Worm (Caenorhabditis elegans) whole organism, young adult: ENCODE results near the gene nhr-88.

ENCODE experiments used
- B0019.2 ChIP-seq: fragments of 200-800 bp; sonication (Bioruptor generic); conservative IDR thresholded peaks from 2 replicates; pipeline ENCODE4 v1.3.6; 2022; ENCODE audit warnings: missing genetic modification reagents, missing genetic modification characterization, missing compliant biosample characterization
- B0336.3 ChIP-seq: fragments of 200-800 bp; sonication (Bioruptor generic); IDR thresholded peaks from 2 replicates; pipeline ENCODE4 v1.3.6; 2022; ENCODE audit warnings: missing genetic modification characterization, missing compliant biosample characterization
- C17E4.6 ChIP-seq: fragments of 200-800 bp; sonication (Bioruptor generic); IDR thresholded peaks from 2 replicates; pipeline ENCODE4 v1.3.6; 2022; ENCODE audit warnings: missing genetic modification reagents, missing genetic modification characterization, missing compliant biosample characterization
- F22D6.2 ChIP-seq: sonication (generic microtip); optimal IDR thresholded peaks from 2 replicates; lab custom pipeline; 2016; ENCODE audit warnings: mild to moderate bottlenecking, missing genetic modification characterization, missing compliant biosample characterization
- F39B2.1 ChIP-seq: fragments of 200-800 bp; sonication (Bioruptor generic); IDR thresholded peaks from 2 replicates; pipeline ENCODE4 v1.3.6; 2022; ENCODE audit warnings: missing genetic modification reagents, missing genetic modification characterization, missing compliant biosample characterization
- T07F8.4 ChIP-seq: sonication (generic microtip); optimal IDR thresholded peaks from 2 replicates; lab custom pipeline; 2016; ENCODE audit warnings: mild to moderate bottlenecking, missing genetic modification characterization, moderate library complexity, missing compliant biosample characterization
- T26A5.8 ChIP-seq: sonication (generic microtip); optimal IDR thresholded peaks from 2 replicates; lab custom pipeline; 2016; ENCODE audit warnings: missing genetic modification characterization, missing compliant biosample characterization
- Y53F4B.3 ChIP-seq: fragments of 200-800 bp; sonication (Bioruptor generic); IDR thresholded peaks from 2 replicates; pipeline ENCODE4 v1.3.6; 2022; ENCODE audit warnings: missing genetic modification reagents, missing genetic modification characterization, missing compliant biosample characterization
- Y56A3A.18 ChIP-seq: fragments of 200-800 bp; sonication (Bioruptor generic); IDR thresholded peaks from 2 replicates; pipeline ENCODE4 v1.3.6; 2022; ENCODE audit warnings: missing genetic modification reagents, missing genetic modification characterization, missing compliant biosample characterization
- Y67H2A.10 ChIP-seq: fragments of 200-800 bp; sonication (Bioruptor generic); conservative IDR thresholded peaks from 2 replicates; pipeline ENCODE4 v1.3.6; 2022; ENCODE audit warnings: missing genetic modification reagents, missing genetic modification characterization, missing compliant biosample characterization
- Y95B8A.8 ChIP-seq: fragments of 200-800 bp; sonication (Bioruptor generic); IDR thresholded peaks from 2 replicates; pipeline ENCODE4 v1.3.6; 2022; ENCODE audit warnings: missing genetic modification reagents, missing genetic modification characterization, missing compliant biosample characterization
- akir-1 ChIP-seq: fragments of 200-800 bp; sonication (Bioruptor generic); optimal IDR thresholded peaks from 2 replicates; lab custom pipeline; 2018; ENCODE audit warnings: mild to moderate bottlenecking, missing genetic modification characterization, moderate library complexity, missing compliant biosample characterization
- aptf-3 ChIP-seq: fragments of 200-800 bp; sonication (Bioruptor generic); IDR thresholded peaks from 2 replicates; pipeline ENCODE4 v1.3.6; 2022; ENCODE audit warnings: missing genetic modification characterization, missing compliant biosample characterization
- athp-1 ChIP-seq: sonication (generic microtip); optimal IDR thresholded peaks from 2 replicates; lab custom pipeline; 2017; ENCODE audit warnings: mild to moderate bottlenecking, missing genetic modification characterization, missing compliant biosample characterization
- attf-3 ChIP-seq: fragments of 200-800 bp; sonication (Bioruptor generic); conservative IDR thresholded peaks from 2 replicates; pipeline ENCODE4 v1.3.6; 2022; ENCODE audit warnings: missing genetic modification reagents, missing genetic modification characterization, missing compliant biosample characterization
- bed-1 ChIP-seq: fragments of 200-800 bp; sonication (Bioruptor generic); IDR thresholded peaks from 2 replicates; pipeline ENCODE4 v1.3.6; 2022; ENCODE audit warnings: missing genetic modification reagents, missing genetic modification characterization, missing compliant biosample characterization
- bed-2 ChIP-seq: fragments of 200-800 bp; sonication (Bioruptor generic); IDR thresholded peaks from 2 replicates; pipeline ENCODE4 v1.3.6; 2022; ENCODE audit warnings: missing genetic modification reagents, missing genetic modification characterization, missing compliant biosample characterization
- ceh-79 ChIP-seq: sonication (generic microtip); optimal IDR thresholded peaks from 2 replicates; lab custom pipeline; 2017; ENCODE audit warnings: mild to moderate bottlenecking, missing genetic modification characterization, missing compliant biosample characterization
- dpl-1 ChIP-seq: fragments of 150-350 bp; optimal IDR thresholded peaks from 2 replicates; lab custom pipeline; 2014; ENCODE audit warnings: missing biosample characterization, missing genetic modification reagents, missing genetic modification characterization
- egl-44 ChIP-seq: fragments of 200-800 bp; sonication (Bioruptor generic); IDR thresholded peaks from 2 replicates; pipeline ENCODE4 v1.3.6; 2022; ENCODE audit warnings: missing genetic modification reagents, missing genetic modification characterization, missing compliant biosample characterization
- egrh-3 ChIP-seq: fragments of 200-800 bp; sonication (Bioruptor generic); IDR thresholded peaks from 2 replicates; pipeline ENCODE4 v1.3.6; 2022; ENCODE audit warnings: missing genetic modification reagents, missing genetic modification characterization, missing compliant biosample characterization
- ets-4 ChIP-seq: fragments of 200-800 bp; sonication (Bioruptor generic); optimal IDR thresholded peaks from 2 replicates; lab custom pipeline; 2018; ENCODE audit warnings: mild to moderate bottlenecking, missing genetic modification characterization, missing compliant biosample characterization
- fkh-3 ChIP-seq: sonication (generic microtip); optimal IDR thresholded peaks from 2 replicates; lab custom pipeline; 2016; ENCODE audit warnings: mild to moderate bottlenecking, missing genetic modification characterization, missing compliant biosample characterization
- hlh-12 ChIP-seq: sonication (generic microtip); optimal IDR thresholded peaks from 2 replicates; lab custom pipeline; 2016; ENCODE audit warnings: missing genetic modification characterization, missing compliant biosample characterization
- hrde-1 ChIP-seq: sonication (generic microtip); optimal IDR thresholded peaks from 2 replicates; lab custom pipeline; 2016; ENCODE audit warnings: missing genetic modification characterization, mild to moderate bottlenecking, missing compliant biosample characterization, moderate library complexity, missing genotype, missing genetic modification reagents, borderline replicate concordance
- let-526 ChIP-seq: fragments of 200-800 bp; sonication (Bioruptor generic); IDR thresholded peaks from 2 replicates; pipeline ENCODE4 v1.3.6; 2022; ENCODE audit warnings: missing genetic modification reagents, missing genetic modification characterization, missing compliant biosample characterization
- let-607 ChIP-seq, 2 experiments: fragments of 200-800 bp in 1 of 2; sonication (Bioruptor generic) in 1 of 2; sonication (generic microtip) in 1 of 2; optimal IDR thresholded peaks; 2 replicates each; lab custom pipeline; 2016 to 2018; ENCODE audit warnings: mild to moderate bottlenecking in 2 of 2, missing compliant biosample characterization in 2 of 2, missing genetic modification characterization in 2 of 2, moderate library complexity in 2 of 2, missing genotype in 1 of 2
- lin-35 ChIP-seq, 3 experiments: fragments of 150-350 bp in 2 of 3; sonication (generic microtip) in 1 of 3; optimal IDR thresholded peaks; 2 replicates each; lab custom pipeline; 2014 to 2018; ENCODE audit warnings: missing biosample characterization in 3 of 3, missing genetic modification characterization in 3 of 3, missing genetic modification reagents in 3 of 3
- lin-40 ChIP-seq: sonication (generic microtip); optimal IDR thresholded peaks from 2 replicates; lab custom pipeline; 2016; ENCODE audit warnings: missing genetic modification characterization, mild to moderate bottlenecking, missing compliant biosample characterization, missing genotype, missing genetic modification reagents
- lir-1 ChIP-seq: fragments of 200-800 bp; sonication (Bioruptor generic); conservative IDR thresholded peaks from 2 replicates; pipeline ENCODE4 v1.3.6; 2022; ENCODE audit warnings: missing genetic modification reagents, missing genetic modification characterization, missing compliant biosample characterization
- lsl-1 ChIP-seq: fragments of 200-800 bp; sonication (Bioruptor generic); optimal IDR thresholded peaks from 2 replicates; lab custom pipeline; 2018; ENCODE audit warnings: mild to moderate bottlenecking, missing genetic modification characterization, moderate library complexity, missing compliant biosample characterization
- madf-3 ChIP-seq: fragments of 200-800 bp; sonication (Bioruptor generic); IDR thresholded peaks from 2 replicates; pipeline ENCODE4 v1.3.6; 2022; ENCODE audit warnings: missing genetic modification reagents, missing genetic modification characterization, missing compliant biosample characterization
- madf-8 ChIP-seq: fragments of 200-800 bp; sonication (Bioruptor generic); conservative IDR thresholded peaks from 2 replicates; pipeline ENCODE4 v1.3.6; 2022; ENCODE audit warnings: missing genetic modification reagents, missing genetic modification characterization, missing compliant biosample characterization
- mes-4 ChIP-seq: sonication (generic microtip); optimal IDR thresholded peaks from 2 replicates; lab custom pipeline; 2016; ENCODE audit warnings: missing genotype, missing genetic modification characterization, missing compliant biosample characterization
- nfyb-1 ChIP-seq: fragments of 200-800 bp; sonication (Bioruptor generic); IDR thresholded peaks from 2 replicates; pipeline ENCODE4 v1.3.6; 2022; ENCODE audit warnings: missing genetic modification reagents, missing genetic modification characterization, missing compliant biosample characterization
- nhr-179 ChIP-seq: sonication (generic microtip); optimal IDR thresholded peaks from 2 replicates; lab custom pipeline; 2016; ENCODE audit warnings: mild to moderate bottlenecking, missing genetic modification characterization, missing compliant biosample characterization
- nhr-27 ChIP-seq: fragments of 200-800 bp; sonication (Bioruptor generic); optimal IDR thresholded peaks from 2 replicates; lab custom pipeline; 2018; ENCODE audit warnings: mild to moderate bottlenecking, missing genetic modification characterization, moderate library complexity, missing compliant biosample characterization
- nhr-90 ChIP-seq: sonication (generic microtip); optimal IDR thresholded peaks from 2 replicates; lab custom pipeline; 2016; ENCODE audit warnings: missing genotype, mild to moderate bottlenecking, missing genetic modification characterization, missing compliant biosample characterization
- rpc-1 ChIP-seq, 2 experiments: fragments of 150-350 bp in 1 of 2; sonication (generic microtip) in 1 of 2; optimal IDR thresholded peaks; 2 replicates each; lab custom pipeline; 2014 to 2018; ENCODE audit warnings: missing biosample characterization in 1 of 2, missing genetic modification characterization in 1 of 2, missing genetic modification reagents in 1 of 2, missing genotype in 1 of 2
- snpc-1.1 ChIP-seq: sonication (generic microtip); optimal IDR thresholded peaks from 2 replicates; lab custom pipeline; 2017; ENCODE audit warnings: missing genetic modification characterization, mild to moderate bottlenecking, missing compliant biosample characterization, antibody characterized with exemption, moderate library complexity, missing genotype, missing genetic modification reagents; ENCODE audit not compliant: insufficient read depth
- somi-1 ChIP-seq: fragments of 200-800 bp; sonication (Bioruptor generic); optimal IDR thresholded peaks from 2 replicates; lab custom pipeline; 2018; ENCODE audit warnings: mild to moderate bottlenecking, missing genetic modification characterization, missing compliant biosample characterization
- tbp1 ChIP-seq: fragments of 200-800 bp; sonication (Bioruptor generic); optimal IDR thresholded peaks from 2 replicates; lab custom pipeline; 2018; ENCODE audit warnings: mild to moderate bottlenecking, missing genetic modification characterization, missing compliant biosample characterization
- tbx-9 ChIP-seq: sonication (generic microtip); optimal IDR thresholded peaks from 2 replicates; lab custom pipeline; 2016; ENCODE audit warnings: borderline replicate concordance, missing genetic modification characterization, inconsistent platforms, missing compliant biosample characterization
- tlf-1 ChIP-seq: fragments of 200-800 bp; sonication (Bioruptor generic); optimal IDR thresholded peaks from 2 replicates; lab custom pipeline; 2018; ENCODE audit warnings: mild to moderate bottlenecking, missing genetic modification characterization, missing compliant biosample characterization
- unc-62 ChIP-seq: fragments of 150-350 bp; optimal IDR thresholded peaks from 2 replicates; lab custom pipeline; 2014; ENCODE audit warnings: missing biosample characterization, missing genetic modification reagents, missing genetic modification characterization
- ztf-18 ChIP-seq: sonication (generic microtip); optimal IDR thresholded peaks from 2 replicates; lab custom pipeline; 2016; ENCODE audit warnings: missing genotype, mild to moderate bottlenecking, missing genetic modification characterization, missing compliant biosample characterization
- ztf-25 ChIP-seq: fragments of 200-800 bp; sonication (Bioruptor generic); IDR thresholded peaks from 2 replicates; pipeline ENCODE4 v1.3.6; 2022; ENCODE audit warnings: missing genetic modification reagents, missing genetic modification characterization, missing compliant biosample characterization
- ztf-26 ChIP-seq: sonication (generic microtip); optimal IDR thresholded peaks from 2 replicates; lab custom pipeline; 2017; ENCODE audit warnings: missing genetic modification characterization, missing compliant biosample characterization

Gene nhr-88

ce11 chrII:2973940-2974402 is 2.5 kb upstream of the nhr-88 start:
- TF ChIP-seq aptf-3 (GFP tag; lab: Robert Waterston, UW) (0 out of 2 replicates have a peak, but pooled peaks have one; percentile 16), hrde-1 (tag; lab: Kevin White, UChicago) (no peak), B0336.3 (GFP tag; lab: Robert Waterston, UW) (peak; percentile 97), bed-1 (GFP tag; lab: Robert Waterston, UW) (no peak), egl-44 (GFP tag; lab: Robert Waterston, UW) (peak; percentile 95), Y53F4B.3 (GFP tag; lab: Robert Waterston, UW) (no peak), lin-35 (GFP tag; optimal IDR thresholded peaks at IDR 0.05; lab: Kevin White, UChicago) (peak in 1 of 3 experiments; percentile 83), madf-8 (no peak), lsl-1 (GFP tag; lab: Kevin White, UChicago) (no peak), tbp1 (GFP tag; lab: Kevin White, UChicago) (peak; percentile 65), Y67H2A.10 (GFP tag; lab: Robert Waterston, UW) (peak; percentile 59; the same call in 1 of the 2 replicates), dpl-1 (GFP tag; lab: Kevin White, UChicago) (peak; percentile 1), athp-1 (tag; lab: Kevin White, UChicago) (peak; percentile 82), ztf-25 (no peak), ets-4 (peak; percentile 43), ztf-18 (tag; lab: Kevin White, UChicago) (no peak), hlh-12 (tag; lab: Kevin White, UChicago) (no peak), Y56A3A.18 (peak; percentile 44; the same call in 1 of the 2 replicates), unc-62 (GFP tag; lab: Kevin White, UChicago) (no peak), somi-1 (GFP tag; lab: Kevin White, UChicago) (peak; percentile 96), ztf-26 (tag; lab: Kevin White, UChicago) (peak; percentile 97), nhr-27 (tag; lab: Kevin White, UChicago) (no peak), Y95B8A.8 (peak; percentile 85), T07F8.4 (tag; lab: Kevin White, UChicago) (no peak), tlf-1 (GFP tag; lab: Kevin White, UChicago) (peak; percentile 75), F22D6.2 (tag; lab: Kevin White, UChicago) (peak; percentile 46), nhr-179 (tag; lab: Kevin White, UChicago) (no peak), mes-4 (tag; lab: Kevin White, UChicago) (no peak), akir-1 (GFP tag; lab: Kevin White, UChicago) (peak; percentile 73), let-607 (tag; optimal IDR thresholded peaks at IDR 0.05; lab: Kevin White, UChicago) (peak in 1 of 2 experiments; percentile 9), T26A5.8 (tag; lab: Kevin White, UChicago) (no peak), tbx-9 (tag; lab: Kevin White, UChicago) (no peak), nhr-90 (tag; lab: Kevin White, UChicago) (no peak), ceh-79 (tag; lab: Kevin White, UChicago) (peak; percentile 35), B0019.2 (GFP tag; lab: Robert Waterston, UW) (no peak), snpc-1.1 (tag; lab: Kevin White, UChicago) (no peak), fkh-3 (tag; lab: Kevin White, UChicago) (no peak), bed-2 (0 out of 2 replicates have a peak, but pooled peaks have one; percentile 42), rpc-1 (optimal IDR thresholded peaks at IDR 0.05; lab: Kevin White, UChicago) (no peak), rpc-1 (tag; optimal IDR thresholded peaks at IDR 0.05; lab: Kevin White, UChicago) (no peak), egrh-3 (peak; percentile 100), F39B2.1 (GFP tag; lab: Robert Waterston, UW) (no peak), nfyb-1 (peak; percentile 97), C17E4.6 (peak; percentile 17; the same call in 1 of the 2 replicates), let-526 (GFP tag; lab: Robert Waterston, UW) (peak; percentile 92), madf-3 (peak; percentile 83; the same call in 1 of the 2 replicates), lin-40 (peak; percentile 92), lir-1 (no peak), attf-3 (GFP tag; lab: Robert Waterston, UW) (0 out of 2 replicates have a peak, but pooled peaks have one; percentile 30)
